Worm (Caenorhabditis elegans): ENCODE measurements around the gene M60.6.

- TF ChIP-seq fkh-10 (GFP tag; optimal IDR thresholded peaks at IDR 0.05) (no peak), hlh-30 (tag; optimal IDR thresholded peaks at IDR 0.05; ENCODE audit: insufficient read depth) (peak; percentile 42)
Observed at ce11 chrX:8205919-8206318, 46.3 kb downstream of the M60.6 start.
